Worm (Caenorhabditis elegans): ENCODE measurements around the gene T09F5.10.

DNA sequence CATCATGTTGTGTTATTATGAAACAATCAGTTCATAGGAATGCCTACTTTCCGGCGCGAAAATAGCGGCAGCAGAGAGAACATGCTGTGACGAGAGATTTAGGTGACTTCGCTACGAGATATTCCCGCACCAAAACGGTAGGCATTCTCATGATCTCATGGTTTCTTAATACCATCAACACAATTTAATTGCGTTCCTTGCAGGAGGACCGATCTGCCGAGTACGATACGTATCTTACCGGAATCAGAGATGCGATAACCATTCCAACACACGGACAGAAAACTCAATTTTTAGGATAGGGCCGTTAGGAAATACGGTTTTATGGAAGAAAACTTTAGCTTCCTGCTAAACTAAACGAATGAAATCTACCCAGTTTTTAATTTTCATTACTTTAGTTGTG lies 31.1 kb upstream of the T09F5.10 start, which contains the start of gene T09F5.1:
- TF ChIP-seq him-1 (tag; optimal IDR thresholded peaks at IDR 0.05) (no peak), dao-5 (tag; optimal IDR thresholded peaks at IDR 0.05) (no peak)

All from whole organism, L4/young adult.